Fruit fly (Drosophila melanogaster) S2 (cell line): ENCODE measurements around the gene CG13920.

Experiments used
- CG8478 ChIP-seq: fragments of >200 bp; optimal IDR thresholded peaks from 2 replicates; lab custom pipeline; 2018
- CTCF ChIP-seq, 2 experiments: fragments of >200 bp; optimal IDR thresholded peaks; 2 replicates each; lab custom pipeline; 2018

DNA sequence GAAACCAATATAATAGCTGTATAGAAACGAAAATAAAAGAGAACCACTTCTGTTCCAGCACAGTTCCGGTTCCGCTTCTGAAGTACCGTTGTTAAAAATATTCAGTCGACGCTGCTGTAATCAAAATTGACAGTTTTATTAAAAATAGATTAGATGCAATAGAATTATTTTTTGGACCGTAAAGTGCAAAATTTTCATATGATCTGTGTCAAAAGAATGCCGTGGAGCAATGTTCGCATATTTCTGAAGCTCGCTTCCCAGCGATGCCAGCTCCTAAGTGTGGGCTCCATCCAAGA is 46.0 kb upstream of the CG13920 start, which contains the start of the genes CG18170 and CG33791:
- no peak for TF ChIP-seq CTCF (optimal IDR thresholded peaks at IDR 0.05; lab: Kevin White, UChicago)
- TF ChIP-seq CG8478, result no peak
